Fruit fly (Drosophila melanogaster) whole organism, embryonic: ENCODE measurements around the gene CG9760.
A peak's percentile ranks its signal among the peaks of the same experiment; 100 is the strongest.

Source experiments
- Bgb ChIP-seq: fragments of 200-800 bp; sonication (Bioruptor generic); IDR thresholded peaks from 2 replicates; pipeline ENCODE4 v1.3.6; 2022; ENCODE audit warnings: missing biosample characterization, missing genetic modification characterization; ENCODE audit not compliant: partially characterized antibody
- Blimp-1 ChIP-seq: fragments of 200-800 bp; sonication (Bioruptor generic); optimal IDR thresholded peaks from 3 replicates; lab custom pipeline; 2018; ENCODE audit warnings: missing biosample characterization, missing genetic modification characterization, mild to moderate bottlenecking, moderate library complexity, missing genetic modification reagents
- C15 ChIP-seq: fragments of 200-800 bp; sonication (Bioruptor generic); IDR thresholded peaks from 3 replicates; pipeline ENCODE4 v1.3.6; 2022; ENCODE audit warnings: missing biosample characterization, missing genetic modification characterization
- CG10366 ChIP-seq: fragments of 200-800 bp; sonication (Bioruptor generic); IDR thresholded peaks from 2 replicates; pipeline ENCODE4 v1.3.6; 2022; ENCODE audit warnings: missing biosample characterization, missing genetic modification characterization
- CG14050 ChIP-seq: fragments of 200-800 bp; sonication (Bioruptor generic); IDR thresholded peaks from 3 replicates; pipeline ENCODE4 v1.3.6; 2022; ENCODE audit warnings: missing biosample characterization, missing genetic modification characterization
- CG14860 ChIP-seq: fragments of 200-800 bp; sonication (Bioruptor generic); IDR thresholded peaks from 3 replicates; pipeline ENCODE4 v1.3.6; 2022; ENCODE audit warnings: missing biosample characterization, missing genetic modification characterization; ENCODE audit not compliant: partially characterized antibody
- CG15696 ChIP-seq: fragments of 200-800 bp; sonication (Bioruptor generic); optimal IDR thresholded peaks from 2 replicates; lab custom pipeline; 2019; ENCODE audit warnings: missing biosample characterization, mild to moderate bottlenecking, missing genetic modification characterization, moderate library complexity
- CG17359 ChIP-seq: fragments of 200-800 bp; sonication (Bioruptor generic); optimal IDR thresholded peaks from 3 replicates; lab custom pipeline; 2018; ENCODE audit warnings: missing biosample characterization, mild to moderate bottlenecking, missing genetic modification characterization, moderate library complexity
- CG17802 ChIP-seq: fragments of 200-800 bp; sonication (Bioruptor generic); optimal IDR thresholded peaks from 2 replicates; lab custom pipeline; 2018; ENCODE audit warnings: missing biosample characterization, mild to moderate bottlenecking, missing genetic modification characterization, moderate library complexity
- CG17829 ChIP-seq: fragments of 200-800 bp; optimal IDR thresholded peaks from 2 replicates; lab custom pipeline; 2019; ENCODE audit warnings: missing biosample characterization, mild to moderate bottlenecking, missing genetic modification characterization, moderate library complexity
- CG17912 ChIP-seq: fragments of 200-800 bp; sonication (Bioruptor generic); optimal IDR thresholded peaks from 2 replicates; lab custom pipeline; 2018; ENCODE audit warnings: missing biosample characterization, mild to moderate bottlenecking, missing genetic modification characterization
- CG2712 ChIP-seq: fragments of 200-800 bp; optimal IDR thresholded peaks from 3 replicates; lab custom pipeline; 2019; ENCODE audit warnings: missing biosample characterization, mild to moderate bottlenecking, missing genetic modification characterization, moderate library complexity
- CG32772 ChIP-seq: fragments of 200-800 bp; sonication (Bioruptor generic); IDR thresholded peaks from 2 replicates; pipeline ENCODE4 v1.3.6; 2022; ENCODE audit warnings: missing biosample characterization, missing genetic modification characterization
- CG3838 ChIP-seq: fragments of 200-800 bp; sonication (Bioruptor generic); optimal IDR thresholded peaks from 3 replicates; lab custom pipeline; 2016; ENCODE audit warnings: missing biosample characterization, missing genetic modification characterization
- CG4730 ChIP-seq: fragments of 200-800 bp; sonication (Bioruptor generic); IDR thresholded peaks from 2 replicates; pipeline ENCODE4 v1.3.6; 2022; ENCODE audit warnings: missing biosample characterization, missing genetic modification characterization
- CG6683 ChIP-seq: fragments of 200-800 bp; sonication (Bioruptor generic); optimal IDR thresholded peaks from 2 replicates; lab custom pipeline; 2017; ENCODE audit warnings: missing biosample characterization, mild to moderate bottlenecking, missing genetic modification characterization, missing genetic modification reagents
- CG7786 ChIP-seq: fragments of 200-800 bp; sonication (Bioruptor generic); optimal IDR thresholded peaks from 2 replicates; lab custom pipeline; 2016; ENCODE audit warnings: missing biosample characterization, missing genetic modification characterization
- CG8388 ChIP-seq: fragments of 200-800 bp; sonication (Bioruptor generic); optimal IDR thresholded peaks from 2 replicates; lab custom pipeline; 2019; ENCODE audit warnings: missing biosample characterization, mild to moderate bottlenecking, missing genetic modification characterization, moderate library complexity
- CG9932 ChIP-seq: fragments of 200-800 bp; sonication (Bioruptor generic); IDR thresholded peaks from 2 replicates; pipeline ENCODE4 v1.3.6; 2022; ENCODE audit warnings: missing biosample characterization, missing genetic modification characterization
- CoRest ChIP-seq: fragments of 200-800 bp; sonication (Bioruptor generic); optimal IDR thresholded peaks from 3 replicates; lab custom pipeline; 2018; ENCODE audit warnings: missing biosample characterization, mild to moderate bottlenecking, missing genetic modification characterization, moderate library complexity
- Dip2 ChIP-seq: fragments of 200-800 bp; sonication (Bioruptor generic); IDR thresholded peaks from 2 replicates; pipeline ENCODE4 v1.3.6; 2022; ENCODE audit warnings: missing biosample characterization, missing genetic modification characterization
- E2f2 ChIP-seq: fragments of 200-800 bp; sonication (Bioruptor generic); IDR thresholded peaks from 2 replicates; pipeline ENCODE4 v1.3.6; 2022; ENCODE audit warnings: missing biosample characterization, missing genetic modification characterization
- Fer3 ChIP-seq: fragments of 200-800 bp; sonication (Bioruptor generic); optimal IDR thresholded peaks from 2 replicates; lab custom pipeline; 2018; ENCODE audit warnings: missing biosample characterization, mild to moderate bottlenecking, missing genetic modification characterization, moderate library complexity
- HmgD ChIP-seq: fragments of 200-800 bp; sonication (Bioruptor generic); optimal IDR thresholded peaks from 3 replicates; lab custom pipeline; 2016; ENCODE audit warnings: missing biosample characterization, missing genetic modification characterization
- Hmx ChIP-seq: fragments of 200-800 bp; sonication (Bioruptor generic); optimal IDR thresholded peaks from 2 replicates; lab custom pipeline; 2016; ENCODE audit warnings: missing biosample characterization, missing genetic modification characterization
- Max ChIP-seq: fragments of 200-800 bp; sonication (Bioruptor generic); optimal IDR thresholded peaks from 2 replicates; lab custom pipeline; 2016; ENCODE audit warnings: missing biosample characterization, mild to moderate bottlenecking, missing genetic modification characterization
- Med ChIP-seq: fragments of 200-800 bp; sonication (Bioruptor generic); peaks from one replicate; lab custom pipeline; 2016; ENCODE audit warnings: missing biosample characterization, missing genetic modification characterization, mild to moderate bottlenecking, inconsistent platforms, moderate library complexity
- Meics ChIP-seq: fragments of 200-800 bp; sonication (Bioruptor generic); optimal IDR thresholded peaks from 2 replicates; lab custom pipeline; 2017; ENCODE audit warnings: missing biosample characterization, mild to moderate bottlenecking, missing genetic modification characterization
- NFAT ChIP-seq: fragments of 200-800 bp; sonication (Bioruptor generic); IDR thresholded peaks from 2 replicates; pipeline ENCODE4 v1.3.6; 2022; ENCODE audit warnings: missing biosample characterization, missing genetic modification characterization
- NK7.1 ChIP-seq: fragments of 200-800 bp; sonication (Bioruptor generic); optimal IDR thresholded peaks from 3 replicates; lab custom pipeline; 2016; ENCODE audit warnings: missing biosample characterization, missing genetic modification characterization
- Nf-YA ChIP-seq: fragments of 200-800 bp; sonication (Bioruptor generic); IDR thresholded peaks from 2 replicates; pipeline ENCODE4 v1.3.6; 2022; ENCODE audit warnings: missing biosample characterization, missing genetic modification characterization
- Opbp ChIP-seq: fragments of 200-800 bp; sonication (Bioruptor generic); IDR thresholded peaks from 3 replicates; pipeline ENCODE4 v1.3.6; 2022; ENCODE audit warnings: missing biosample characterization, missing genetic modification characterization; ENCODE audit not compliant: partially characterized antibody
- Ptx1 ChIP-seq: fragments of 200-800 bp; sonication (Bioruptor generic); IDR thresholded peaks from 2 replicates; pipeline ENCODE4 v1.3.6; 2022; ENCODE audit warnings: missing biosample characterization, missing genetic modification characterization
- Sox100B ChIP-seq: fragments of 200-800 bp; sonication (Bioruptor generic); optimal IDR thresholded peaks from 3 replicates; lab custom pipeline; 2018; ENCODE audit warnings: missing biosample characterization, mild to moderate bottlenecking, missing genetic modification characterization
- Sox102F ChIP-seq: fragments of 200-800 bp; sonication (Bioruptor generic); optimal IDR thresholded peaks from 2 replicates; lab custom pipeline; 2018; ENCODE audit warnings: missing biosample characterization, mild to moderate bottlenecking, missing genetic modification characterization, moderate library complexity
- TFAM ChIP-seq: fragments of 200-800 bp; sonication (Bioruptor generic); optimal IDR thresholded peaks from 2 replicates; lab custom pipeline; 2017; ENCODE audit warnings: missing biosample characterization, missing genetic modification characterization, inconsistent platforms
- Xbp1 ChIP-seq: fragments of 200-800 bp; sonication (Bioruptor generic); optimal IDR thresholded peaks from 3 replicates; lab custom pipeline; 2016; ENCODE audit warnings: missing biosample characterization, mild to moderate bottlenecking, missing genetic modification characterization
- ase ChIP-seq: fragments of 200-800 bp; sonication (Bioruptor generic); IDR thresholded peaks from 3 replicates; pipeline ENCODE4 v1.3.6; 2022; ENCODE audit warnings: missing biosample characterization, missing genetic modification characterization
- ash1 ChIP-seq: fragments of 200-800 bp; sonication (Bioruptor generic); optimal IDR thresholded peaks from 2 replicates; lab custom pipeline; 2018; ENCODE audit warnings: missing biosample characterization, mild to moderate bottlenecking, missing genetic modification characterization
- br ChIP-seq: fragments of >200 bp; optimal IDR thresholded peaks from 2 replicates; lab custom pipeline; 2017
- disco-r ChIP-seq: fragments of 200-800 bp; sonication (Bioruptor generic); optimal IDR thresholded peaks from 2 replicates; lab custom pipeline; 2016; ENCODE audit warnings: missing biosample characterization, missing genetic modification characterization
- fu2 ChIP-seq: fragments of 200-800 bp; sonication (Bioruptor generic); optimal IDR thresholded peaks from 2 replicates; lab custom pipeline; 2016; ENCODE audit warnings: missing biosample characterization, missing genetic modification characterization
- gem ChIP-seq: fragments of 200-800 bp; sonication (Bioruptor generic); optimal IDR thresholded peaks from 2 replicates; lab custom pipeline; 2019; ENCODE audit warnings: missing biosample characterization, mild to moderate bottlenecking, missing genetic modification characterization, moderate library complexity
- her ChIP-seq: fragments of 200-800 bp; sonication (Bioruptor generic); optimal IDR thresholded peaks from 2 replicates; lab custom pipeline; 2016; ENCODE audit warnings: missing biosample characterization, missing genetic modification characterization
- hkb ChIP-seq, 2 experiments: fragments of 200-800 bp in 1 of 2; fragments of >200 bp in 1 of 2; sonication (Bioruptor generic) in 1 of 2; IDR thresholded peaks in 1 of 2; optimal IDR thresholded peaks in 1 of 2; 2 replicates each; pipeline versions ENCODE4 v1.3.6 to Lab custom; 2017 to 2022; ENCODE audit warnings: missing biosample characterization in 1 of 2, missing genetic modification characterization in 1 of 2
- nom ChIP-seq: fragments of 200-800 bp; sonication (Bioruptor generic); optimal IDR thresholded peaks from 2 replicates; lab custom pipeline; 2017; ENCODE audit warnings: missing biosample characterization, missing genetic modification characterization, mild to moderate bottlenecking, moderate library complexity, missing genetic modification reagents
- psq ChIP-seq: fragments of 200-800 bp; sonication (Bioruptor generic); optimal IDR thresholded peaks from 2 replicates; lab custom pipeline; 2017; ENCODE audit warnings: missing biosample characterization, missing genetic modification characterization
- repo ChIP-seq: fragments of 200-800 bp; sonication (Bioruptor generic); optimal IDR thresholded peaks from 2 replicates; lab custom pipeline; 2016; ENCODE audit warnings: missing biosample characterization, missing genetic modification characterization
- sens ChIP-seq: fragments of 200-800 bp; sonication (Bioruptor generic); peaks from one replicate; lab custom pipeline; 2016; ENCODE audit warnings: missing biosample characterization, missing genetic modification characterization
- sr ChIP-seq: fragments of 200-800 bp; sonication (Bioruptor generic); IDR thresholded peaks from 3 replicates; pipeline ENCODE4 v1.3.6; 2022; ENCODE audit warnings: missing biosample characterization, missing genetic modification characterization
- tna ChIP-seq: fragments of 200-800 bp; sonication (Bioruptor generic); IDR thresholded peaks from 2 replicates; pipeline ENCODE4 v1.3.6; 2022; ENCODE audit warnings: missing biosample characterization, missing genetic modification characterization; ENCODE audit not compliant: partially characterized antibody

Gene CG9760

DNA sequence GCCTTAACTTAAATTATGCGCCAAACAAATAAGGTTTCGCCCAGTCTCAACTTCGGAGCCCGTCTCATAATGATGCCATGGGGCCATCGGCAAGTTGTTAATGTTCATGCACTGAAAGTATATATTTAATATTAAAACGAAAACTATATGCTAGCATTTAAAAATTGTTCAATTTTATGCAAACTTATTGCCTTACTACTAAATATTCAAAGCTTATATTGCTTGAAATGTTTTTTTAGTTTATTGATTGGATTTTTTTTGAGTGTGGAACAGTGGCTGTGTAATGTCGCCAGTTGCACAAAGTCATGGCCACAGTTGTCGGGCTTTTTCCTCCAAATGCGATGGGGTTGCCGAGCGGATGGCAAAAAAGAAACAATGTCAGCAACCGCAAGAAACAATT is 49.3 kb downstream of the CG9760 start (continued):
- TF ChIP-seq CG9932 (GFP tag; lab: Robert Waterston, UW) (no peak), CG17912 (GFP tag; lab: Kevin White, UChicago) (no peak), sr (no peak), CG3838 (no peak), Bgb (GFP tag; lab: Robert Waterston, UW) (no peak), CG7786 (no peak), CG15696 (no peak), Fer3 (tag; lab: Kevin White, UChicago) (no peak), Max (GFP tag; lab: Kevin White, UChicago) (no peak), CG14050 (no peak), NFAT (GFP tag; lab: Robert Waterston, UW) (no peak), CG32772 (peak; percentile 33; the same call in 1 of the 2 replicates), Sox102F (GFP tag; lab: Kevin White, UChicago) (no peak), Opbp (GFP tag; lab: Robert Waterston, UW) (no peak), C15 (GFP tag; lab: Robert Waterston, UW) (no peak), Nf-YA (GFP tag; lab: Robert Waterston, UW) (peak; percentile 29; the same call in 1 of the 2 replicates), Ptx1 (GFP tag; lab: Robert Waterston, UW) (0 out of 2 replicates have a peak, but pooled peaks have one; percentile 25), gem (tag; lab: Kevin White, UChicago) (peak; percentile 33), hkb (optimal IDR thresholded peaks at IDR 0.05; lab: Kevin White, UChicago) (no peak), hkb (GFP tag; IDR thresholded peaks at IDR 0.05; lab: Robert Waterston, UW) (peak; percentile 64), CG17829 (tag; lab: Kevin White, UChicago) (peak; percentile 12), sens (GFP tag; lab: Kevin White, UChicago) (peak; percentile 73), Med (GFP tag; lab: Kevin White, UChicago) (peak; percentile 46), TFAM (GFP tag; lab: Kevin White, UChicago) (no peak), Hmx (GFP tag; lab: Kevin White, UChicago) (no peak), Xbp1 (GFP tag; lab: Kevin White, UChicago) (peak; percentile 13), CG17802 (no peak), tna (no peak), nom (GFP tag; lab: Kevin White, UChicago) (peak; percentile 50), Blimp-1 (no peak), HmgD (no peak), CG6683 (no peak), br (no peak), Sox100B (GFP tag; lab: Kevin White, UChicago) (peak; percentile 40), CG17359 (tag; lab: Kevin White, UChicago) (peak; percentile 39), psq (no peak), CG8388 (GFP tag; lab: Kevin White, UChicago) (peak; percentile 9), CG14860 (GFP tag; lab: Robert Waterston, UW) (no peak), Meics (GFP tag; lab: Kevin White, UChicago) (no peak), CG2712 (tag; lab: Kevin White, UChicago) (peak; percentile 41), NK7.1 (GFP tag; lab: Kevin White, UChicago) (no peak), fu2 (no peak), ash1 (GFP tag; lab: Kevin White, UChicago) (no peak), Dip2 (no peak), E2f2 (0 out of 2 replicates have a peak, but pooled peaks have one; percentile 29), repo (GFP tag; lab: Kevin White, UChicago) (no peak), CG4730 (no peak), CG10366 (GFP tag; lab: Robert Waterston, UW) (no peak; the same call in 1 of the 2 replicates), CoRest (tag; lab: Kevin White, UChicago) (no peak), disco-r (no peak), her (no peak), ase (no peak)
